Worm (Caenorhabditis elegans): ENCODE results near the gene lgc-32.
A peak's percentile ranks its signal among the peaks of the same experiment; 100 is the strongest.

lgc-32 gene

DNA sequence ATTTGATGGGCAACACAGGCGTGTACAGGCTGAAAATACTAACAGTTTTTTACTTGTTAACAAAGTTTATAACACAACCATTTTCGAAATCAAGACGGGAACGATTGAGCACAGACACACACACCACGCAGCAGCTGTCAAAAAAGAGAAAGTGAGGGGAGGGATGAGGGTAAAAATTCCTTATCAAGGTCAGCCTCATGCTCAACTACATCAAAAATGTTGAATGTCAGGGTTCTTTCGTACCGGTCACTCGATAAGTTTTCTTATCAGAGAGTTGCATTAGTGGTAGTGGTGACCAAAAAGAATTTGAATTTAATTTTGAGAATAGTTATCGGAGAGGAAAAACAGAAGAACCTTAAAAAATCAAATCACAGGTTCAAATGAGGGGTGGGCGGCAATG is 1.3 kb upstream of the lgc-32 start, which contains the start of gene T19D7.6:
Gene T19D7.6 (minus strand): TSS at position 198 of the 400 bp plus-strand sequence.
- TF ChIP-seq zip-11 (GFP tag; IDR thresholded peaks at IDR 0.05) = no peak
- no peak for TF ChIP-seq saeg-2 (GFP tag; IDR thresholded peaks at IDR 0.05)
- no peak for TF ChIP-seq ceh-32 (tag; optimal IDR thresholded peaks at IDR 0.05; ENCODE audit: poor library complexity)
- no peak for TF ChIP-seq egl-43 (GFP tag; IDR thresholded peaks at IDR 0.05)
- no peak for TF ChIP-seq tra-1 (GFP tag; IDR thresholded peaks at IDR 0.05)
- TF ChIP-seq lsy-2 (tag; optimal IDR thresholded peaks at IDR 0.05) = no peak
- TF ChIP-seq pqm-1 (tag; optimal IDR thresholded peaks at IDR 0.05) = peak; percentile 43
- no peak for TF ChIP-seq zfp-2 (tag; optimal IDR thresholded peaks at IDR 0.05)
- TF ChIP-seq nhr-6 (tag; optimal IDR thresholded peaks at IDR 0.05) = peak; percentile 10
- TF ChIP-seq nhr-10 (tag; optimal IDR thresholded peaks at IDR 0.05) = no peak
- no peak for TF ChIP-seq nhr-111 (GFP tag; optimal IDR thresholded peaks at IDR 0.05)
- TF ChIP-seq lin-15B (tag; optimal IDR thresholded peaks at IDR 0.05) = no peak
- no peak for TF ChIP-seq ztf-7 (tag; optimal IDR thresholded peaks at IDR 0.05)
- no peak for TF ChIP-seq T20F7.1 (GFP tag; optimal IDR thresholded peaks at IDR 0.05)
- peak; percentile 46 for TF ChIP-seq hlh-30 (tag; optimal IDR thresholded peaks at IDR 0.05; ENCODE audit: insufficient read depth)
- TF ChIP-seq dve-1 (tag; optimal IDR thresholded peaks at IDR 0.05; ENCODE audit: insufficient read depth) = peak; percentile 58
- no peak for TF ChIP-seq unc-62 (GFP tag; optimal IDR thresholded peaks at IDR 0.05 in 1 of 2)
- no peak for TF ChIP-seq unc-62 (tag; optimal IDR thresholded peaks at IDR 0.05)
- TF ChIP-seq nhr-42 (GFP tag; IDR thresholded peaks at IDR 0.05) = no peak
- TF ChIP-seq dmd-6 (GFP tag; IDR thresholded peaks at IDR 0.05) = peak; percentile 73
- no peak for TF ChIP-seq ceh-82 (tag; optimal IDR thresholded peaks at IDR 0.05)
- TF ChIP-seq nhr-48 (tag; optimal IDR thresholded peaks at IDR 0.05) = peak; percentile 57
- TF ChIP-seq ztf-11 (tag; optimal IDR thresholded peaks at IDR 0.05) = no peak
- TF ChIP-seq nhr-41 (GFP tag; IDR thresholded peaks at IDR 0.05) = peak; percentile 82
- TF ChIP-seq hlh-11 (tag; optimal IDR thresholded peaks at IDR 0.05) = peak; percentile 85
- TF ChIP-seq pha-4 (GFP tag; IDR thresholded peaks at IDR 0.05) = no peak
- no peak for TF ChIP-seq pha-4 (tag; optimal IDR thresholded peaks at IDR 0.05)
- peak; percentile 76 for TF ChIP-seq nhr-28 (tag; optimal IDR thresholded peaks at IDR 0.05)
- no peak for TF ChIP-seq madf-5 (GFP tag; IDR thresholded peaks at IDR 0.05)
- no peak for TF ChIP-seq ZK546.5 (tag; optimal IDR thresholded peaks at IDR 0.05)
- no peak for TF ChIP-seq daf-16 (GFP tag; optimal IDR thresholded peaks at IDR 0.05)
- peak; percentile 81 for TF ChIP-seq daf-16 (tag; optimal IDR thresholded peaks at IDR 0.05)
- TF ChIP-seq attf-4 (tag; optimal IDR thresholded peaks at IDR 0.05) = no peak
- TF ChIP-seq nhr-77 (tag; optimal IDR thresholded peaks at IDR 0.05) = no peak
- TF ChIP-seq dmd-9 (GFP tag; IDR thresholded peaks at IDR 0.05) = no peak
- TF ChIP-seq sdz-12 (GFP tag; optimal IDR thresholded peaks at IDR 0.05) = no peak
- no peak for TF ChIP-seq dmd-8 (GFP tag; IDR thresholded peaks at IDR 0.05)
- TF ChIP-seq snpc-1.2 (GFP tag; IDR thresholded peaks at IDR 0.05) = no peak
- TF ChIP-seq unc-39 (tag; optimal IDR thresholded peaks at IDR 0.05) = no peak

ce11 chrX:680920-681319 is 9.0 kb downstream of the lgc-32 start, which contains the start of gene T19D7.7:
Gene T19D7.7 (minus strand): TSS chrX:681020.
- TF ChIP-seq lim-7 (GFP tag; IDR thresholded peaks at IDR 0.05) (no peak), egl-27 (tag; optimal IDR thresholded peaks at IDR 0.05) (no peak), nhr-76 (tag; optimal IDR thresholded peaks at IDR 0.05) (no peak), zip-11 (GFP tag; IDR thresholded peaks at IDR 0.05) (no peak), aly-2 (tag; optimal IDR thresholded peaks at IDR 0.05) (no peak)
